In genomic region chrIV:7316613-7317153, ce11 we compare ENCODE assay signal across 2 worm cellular contexts.
TF ChIP-seq lines count a peak whose summit lies in the region.

Gene F42C5.9 (minus strand): TSS chrIV:7317103.

TF ChIP-seq in whole organism, L1 larva, 84 proteins besides CTCF, POLR2A, EP300 and RAD21 (continued from another document):
- TF ChIP-seq dpl-1 (GFP tag; optimal IDR thresholded peaks at IDR 0.05; lab: Kevin White, UChicago) (no peak), aha-1 (tag; optimal IDR thresholded peaks at IDR 0.05; lab: Kevin White, UChicago) (no peak), tlp-1 (tag; optimal IDR thresholded peaks at IDR 0.05; lab: Kevin White, UChicago) (no peak), pqm-1 (tag; optimal IDR thresholded peaks at IDR 0.05; lab: Kevin White, UChicago) (no peak), ztf-11 (tag; optimal IDR thresholded peaks at IDR 0.05; lab: Kevin White, UChicago) (no peak), fkh-10 (GFP tag; optimal IDR thresholded peaks at IDR 0.05; lab: Kevin White, UChicago) (no peak), lir-3 (tag; optimal IDR thresholded peaks at IDR 0.05; lab: Kevin White, UChicago; ENCODE audit: poor library complexity) (no peak), snpc-4 (tag; optimal IDR thresholded peaks at IDR 0.05; lab: Kevin White, UChicago) (peak; percentile 94), ets-5 (GFP tag; IDR thresholded peaks at IDR 0.05; lab: Robert Waterston, UW) (no peak)

TF ChIP-seq in whole organism, young adult, 124 proteins besides CTCF, POLR2A, EP300 and RAD21 (continued from another document):
- 0 out of 2 replicates have a peak, but pooled peaks have one; percentile 71 for TF ChIP-seq F39B2.1 (GFP tag; IDR thresholded peaks at IDR 0.05; lab: Robert Waterston, UW)
- TF ChIP-seq rec-8 (tag; optimal IDR thresholded peaks at IDR 0.05; lab: Kevin White, UChicago) = peak in 1 of 2 experiments; percentile 41
- no peak for TF ChIP-seq madf-3 (GFP tag; IDR thresholded peaks at IDR 0.05; lab: Robert Waterston, UW)
- peak; percentile 98 for TF ChIP-seq madf-6 (GFP tag; IDR thresholded peaks at IDR 0.05; lab: Robert Waterston, UW)
- no peak for TF ChIP-seq lin-35 (GFP tag; optimal IDR thresholded peaks at IDR 0.05; lab: Kevin White, UChicago)
- no peak for TF ChIP-seq nfya-2 (GFP tag; IDR thresholded peaks at IDR 0.05; lab: Robert Waterston, UW)
- peak; percentile 41; the same call in 1 of the 2 replicates for TF ChIP-seq lin-26 (GFP tag; IDR thresholded peaks at IDR 0.05; lab: Robert Waterston, UW)
- no peak for TF ChIP-seq pha-4 (tag; optimal IDR thresholded peaks at IDR 0.05; lab: Kevin White, UChicago)
- TF ChIP-seq nfyb-1 (GFP tag; IDR thresholded peaks at IDR 0.05; lab: Robert Waterston, UW) = peak; percentile 66; the same call in 1 of the 2 replicates
- peak; percentile 1 for TF ChIP-seq ZK185.1 (tag; optimal IDR thresholded peaks at IDR 0.05; lab: Kevin White, UChicago; ENCODE audit: poor library complexity, severe bottlenecking)
- TF ChIP-seq B0261.1 (tag; optimal IDR thresholded peaks at IDR 0.05; lab: Kevin White, UChicago) = no peak
- no peak for TF ChIP-seq F57A8.1 (GFP tag; optimal IDR thresholded peaks at IDR 0.05; lab: Kevin White, UChicago)
- no peak for TF ChIP-seq zfh-2 (GFP tag; conservative IDR thresholded peaks at IDR 0.05; lab: Robert Waterston, UW)
- TF ChIP-seq F33H1.4 (GFP tag; IDR thresholded peaks at IDR 0.05; lab: Robert Waterston, UW) = peak; percentile 80
- no peak for TF ChIP-seq bed-2 (GFP tag; IDR thresholded peaks at IDR 0.05; lab: Robert Waterston, UW)
- TF ChIP-seq ceh-100 (GFP tag; IDR thresholded peaks at IDR 0.05; lab: Robert Waterston, UW) = no peak; the same call in 1 of the 2 replicates
- TF ChIP-seq nfya-1 (tag; optimal IDR thresholded peaks at IDR 0.05; lab: Kevin White, UChicago; ENCODE audit: borderline replicate concordance, insufficient read depth) = no peak
- TF ChIP-seq atf-7 (tag; optimal IDR thresholded peaks at IDR 0.05; lab: Kevin White, UChicago) = no peak
- TF ChIP-seq B0019.2 (GFP tag; conservative IDR thresholded peaks at IDR 0.05; lab: Robert Waterston, UW) = peak; percentile 41; the same call in 1 of the 2 replicates
- no peak for TF ChIP-seq egl-44 (GFP tag; IDR thresholded peaks at IDR 0.05; lab: Robert Waterston, UW)
- no peak for TF ChIP-seq ztf-22 (GFP tag; optimal IDR thresholded peaks at IDR 0.05; lab: Kevin White, UChicago)
- peak; percentile 37 for TF ChIP-seq rcor-1 (GFP tag; IDR thresholded peaks at IDR 0.05; lab: Robert Waterston, UW)
- TF ChIP-seq die-1 (tag; optimal IDR thresholded peaks at IDR 0.05; lab: Kevin White, UChicago) = peak; percentile 17
- no peak for TF ChIP-seq unc-62 (GFP tag; optimal IDR thresholded peaks at IDR 0.05; lab: Kevin White, UChicago)
- TF ChIP-seq ceh-40 (GFP tag; IDR thresholded peaks at IDR 0.05; lab: Robert Waterston, UW) = no peak
- peak; percentile 98 for TF ChIP-seq madf-8 (GFP tag; conservative IDR thresholded peaks at IDR 0.05; lab: Robert Waterston, UW)
- no peak for TF ChIP-seq ama-1 (optimal IDR thresholded peaks at IDR 0.05; lab: Kevin White, UChicago)
- no peak for TF ChIP-seq ama-1 (GFP tag; optimal IDR thresholded peaks at IDR 0.05; lab: Kevin White, UChicago)
- no peak for TF ChIP-seq C06A6.2 (GFP tag; conservative IDR thresholded peaks at IDR 0.05; lab: Robert Waterston, UW)
- peak; percentile 80 for TF ChIP-seq hrde-1 (tag; optimal IDR thresholded peaks at IDR 0.05; lab: Kevin White, UChicago; ENCODE audit: borderline replicate concordance)
- TF ChIP-seq ccch-3 (GFP tag; optimal IDR thresholded peaks at IDR 0.05; lab: Kevin White, UChicago) = no peak
- no peak for TF ChIP-seq nhr-80 (tag; optimal IDR thresholded peaks at IDR 0.05; lab: Kevin White, UChicago)
- TF ChIP-seq T26A5.8 (tag; optimal IDR thresholded peaks at IDR 0.05; lab: Kevin White, UChicago) = no peak
- TF ChIP-seq let-526 (GFP tag; IDR thresholded peaks at IDR 0.05; lab: Robert Waterston, UW) = no peak
- TF ChIP-seq snpc-1.1 (tag; optimal IDR thresholded peaks at IDR 0.05; lab: Kevin White, UChicago; ENCODE audit: insufficient read depth) = peak; percentile 98
- no peak for TF ChIP-seq nhr-27 (tag; optimal IDR thresholded peaks at IDR 0.05; lab: Kevin White, UChicago)
- TF ChIP-seq dox-1 (GFP tag; IDR thresholded peaks at IDR 0.05; lab: Robert Waterston, UW) = peak; percentile 79
- TF ChIP-seq zim-3 (tag; optimal IDR thresholded peaks at IDR 0.05; lab: Kevin White, UChicago) = no peak
- no peak for TF ChIP-seq T07F8.4 (tag; optimal IDR thresholded peaks at IDR 0.05; lab: Kevin White, UChicago)
TF ChIP-seq in whole organism, young adult: peak in this region for 44.
